Fruit fly (Drosophila melanogaster): ENCODE results near the gene LManI.

LManI gene

DNA sequence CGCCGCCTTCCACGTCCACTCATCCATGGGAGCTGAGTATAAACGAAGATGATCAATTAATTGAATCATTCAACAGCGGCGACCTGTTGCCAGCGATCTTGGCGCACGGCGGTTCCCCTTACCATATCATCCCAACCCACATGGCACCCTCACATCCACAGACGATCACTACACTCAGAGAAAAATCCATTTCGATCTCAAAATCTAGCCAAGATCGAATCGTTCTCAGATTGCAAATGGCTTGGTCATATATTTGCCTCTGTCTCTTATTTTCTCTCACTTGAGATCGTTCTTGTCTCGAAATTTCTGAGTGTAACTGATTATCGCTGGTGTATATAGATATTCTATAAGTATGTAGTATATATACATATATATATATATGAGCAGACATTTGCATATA, 11.3 kb upstream of the LManI start (continued):
- TF ChIP-seq E2f1 (GFP tag; IDR thresholded peaks at IDR 0.05) (peak; percentile 57), hb (GFP tag; IDR thresholded peaks at IDR 0.05; ENCODE audit: partially characterized antibody) (no peak), eve (GFP tag; optimal IDR thresholded peaks at IDR 0.05) (no peak), Dbx (GFP tag; IDR thresholded peaks at IDR 0.05) (0 out of 3 replicates have a peak, but pooled peaks have one; percentile 26), gsb (GFP tag; IDR thresholded peaks at IDR 0.05) (0 out of 2 replicates have a peak, but pooled peaks have one; percentile 46), CG14667 (GFP tag; IDR thresholded peaks at IDR 0.05) (no peak; the same call in 1 of the 2 replicates), CG16815 (GFP tag; optimal IDR thresholded peaks at IDR 0.05) (no peak), nerfin-2 (GFP tag; IDR thresholded peaks at IDR 0.05; ENCODE audit: partially characterized antibody) (no peak), tll (GFP tag; optimal IDR thresholded peaks at IDR 0.05) (no peak), CG7839 (tag; optimal IDR thresholded peaks at IDR 0.05) (peak; percentile 68), tna (GFP tag; IDR thresholded peaks at IDR 0.05; ENCODE audit: partially characterized antibody) (no peak), Stat92E (GFP tag; optimal IDR thresholded peaks at IDR 0.05) (no peak), bcd (GFP tag; optimal IDR thresholded peaks at IDR 0.05) (peak; percentile 48), chm (GFP tag; IDR thresholded peaks at IDR 0.05) (0 out of 2 replicates have a peak, but pooled peaks have one; percentile 55), Neu2 (GFP tag; optimal IDR thresholded peaks at IDR 0.05; ENCODE audit: borderline replicate concordance) (no peak), sc (optimal IDR thresholded peaks at IDR 0.05) (no peak), sc (GFP tag; optimal IDR thresholded peaks at IDR 0.05) (peak; percentile 33), luna (GFP tag; optimal IDR thresholded peaks at IDR 0.05) (no peak), CG14050 (GFP tag; IDR thresholded peaks at IDR 0.05) (peak; percentile 45; the same call in 1 of the 3 replicates), CG18764 (GFP tag; optimal IDR thresholded peaks at IDR 0.05) (no peak), rib (GFP tag; IDR thresholded peaks at IDR 0.05) (no peak), CG11247 (GFP tag; IDR thresholded peaks at IDR 0.05) (peak; percentile 55; the same call in 1 of the 2 replicates), Ets65A (GFP tag) (peak; percentile 93), sens-2 (GFP tag; IDR thresholded peaks at IDR 0.05) (peak; percentile 29; the same call in 1 of the 2 replicates), CG16813 (GFP tag; IDR thresholded peaks at IDR 0.05; ENCODE audit: partially characterized antibody) (no peak), kah (GFP tag; optimal IDR thresholded peaks at IDR 0.05) (peak; percentile 90), trh (GFP tag; optimal IDR thresholded peaks at IDR 0.05) (no peak), CG2202 (tag; optimal IDR thresholded peaks at IDR 0.05) (no peak), Myb (GFP tag; optimal IDR thresholded peaks at IDR 0.05) (peak; percentile 8), jigr1 (GFP tag; IDR thresholded peaks at IDR 0.05) (no peak), CG10147 (GFP tag; optimal IDR thresholded peaks at IDR 0.05) (peak; percentile 41), CG4328 (GFP tag; optimal IDR thresholded peaks at IDR 0.05) (peak; percentile 37), dysf (GFP tag; IDR thresholded peaks at IDR 0.05) (peak; percentile 72), Camta (GFP tag; optimal IDR thresholded peaks at IDR 0.05) (no peak), Bgb (GFP tag; IDR thresholded peaks at IDR 0.05; ENCODE audit: partially characterized antibody) (no peak), CG7786 (GFP tag; optimal IDR thresholded peaks at IDR 0.05) (peak; percentile 42), disco-r (GFP tag; optimal IDR thresholded peaks at IDR 0.05) (no peak), CG34376 (GFP tag; optimal IDR thresholded peaks at IDR 0.05) (no peak), CG2116 (GFP tag; optimal IDR thresholded peaks at IDR 0.05) (no peak)

DNA sequence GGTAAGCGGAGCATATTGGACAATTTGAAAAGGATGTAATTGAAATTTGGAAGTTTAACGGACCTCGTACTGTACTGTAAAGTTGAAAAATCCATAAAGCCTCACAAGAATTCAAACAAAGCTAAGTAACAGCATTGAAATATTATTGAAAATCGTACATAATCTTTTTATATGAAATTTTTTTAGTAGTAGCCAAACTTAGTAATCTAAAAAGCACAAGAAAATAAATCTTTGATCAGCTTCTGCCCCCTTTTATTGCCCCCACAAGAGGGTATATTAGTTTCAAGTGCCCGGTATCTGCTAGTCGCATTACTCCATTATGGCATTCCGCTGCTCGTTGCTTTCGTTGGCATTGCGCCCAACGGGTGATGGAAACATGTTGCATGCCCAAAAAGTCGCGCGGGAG, 9.8 kb upstream of the LManI start:
- TF ChIP-seq tio (GFP tag; optimal IDR thresholded peaks at IDR 0.05) (peak; percentile 74), CG12744 (GFP tag; optimal IDR thresholded peaks at IDR 0.05) (no peak), ara (GFP tag; IDR thresholded peaks at IDR 0.05) (peak; percentile 63; the same call in 1 of the 2 replicates), CG10147 (GFP tag; optimal IDR thresholded peaks at IDR 0.05) (peak; percentile 2), vvl (GFP tag; IDR thresholded peaks at IDR 0.05) (no peak; the same call in 1 of the 2 replicates), CG16813 (GFP tag; IDR thresholded peaks at IDR 0.05; ENCODE audit: partially characterized antibody) (no peak), CG32767 (GFP tag; IDR thresholded peaks at IDR 0.05) (0 out of 2 replicates have a peak, but pooled peaks have one; percentile 27), fd3F (GFP tag; optimal IDR thresholded peaks at IDR 0.05) (peak; percentile 2), toy (GFP tag; IDR thresholded peaks at IDR 0.05) (no peak), sd (tag; optimal IDR thresholded peaks at IDR 0.05) (peak; percentile 65), Vsx1 (GFP tag; optimal IDR thresholded peaks at IDR 0.05) (peak; percentile 6), kah (GFP tag; optimal IDR thresholded peaks at IDR 0.05) (peak; percentile 16), lbe (GFP tag; optimal IDR thresholded peaks at IDR 0.05) (no peak), CG33557 (GFP tag; optimal IDR thresholded peaks at IDR 0.05) (peak; percentile 12), CG12942 (GFP tag; optimal IDR thresholded peaks at IDR 0.05) (no peak), CG12659 (GFP tag; optimal IDR thresholded peaks at IDR 0.05) (peak; percentile 57)

Data from whole organism, embryonic.